Fruit fly (Drosophila melanogaster): Measurements from ENCODE around the gene hop.

- TF ChIP-seq h (GFP tag; optimal IDR thresholded peaks at IDR 0.05) (no peak), Myc (optimal IDR thresholded peaks at IDR 0.05) (no peak), pan (optimal IDR thresholded peaks at IDR 0.05) (no peak), br (GFP tag; optimal IDR thresholded peaks at IDR 0.05) (no peak), Hnf4 (GFP tag; optimal IDR thresholded peaks at IDR 0.05) (no peak), dl (GFP tag; optimal IDR thresholded peaks at IDR 0.05; ENCODE audit: insufficient read depth in 1 of 2, partially characterized antibody in 2 of 2) (no peak)
Measured at dm6 chrX:11370792-11371191, 2.9 kb upstream of the hop start.
